Worm (Caenorhabditis elegans) whole organism, young adult: ENCODE measurements around the gene clc-23.

ENCODE experiments used
- B0035.1 ChIP-seq: sonication (generic microtip); optimal IDR thresholded peaks from 2 replicates; lab custom pipeline; 2016; ENCODE audit warnings: missing genetic modification characterization, mild to moderate bottlenecking, missing compliant biosample characterization, missing genotype, missing genetic modification reagents
- C17E4.6 ChIP-seq: fragments of 200-800 bp; sonication (Bioruptor generic); IDR thresholded peaks from 2 replicates; pipeline ENCODE4 v1.3.6; 2022; ENCODE audit warnings: missing genetic modification reagents, missing genetic modification characterization, missing compliant biosample characterization
- F22D6.2 ChIP-seq: sonication (generic microtip); optimal IDR thresholded peaks from 2 replicates; lab custom pipeline; 2016; ENCODE audit warnings: mild to moderate bottlenecking, missing genetic modification characterization, missing compliant biosample characterization
- F37B4.10 ChIP-seq: fragments of 200-800 bp; sonication (Bioruptor generic); IDR thresholded peaks from 2 replicates; pipeline ENCODE4 v1.3.6; 2022; ENCODE audit warnings: missing genetic modification characterization, missing compliant biosample characterization
- F52B5.7 ChIP-seq: sonication (generic microtip); optimal IDR thresholded peaks from 2 replicates; lab custom pipeline; 2016; ENCODE audit warnings: mild to moderate bottlenecking, missing genetic modification characterization, missing compliant biosample characterization
- T07F8.4 ChIP-seq: sonication (generic microtip); optimal IDR thresholded peaks from 2 replicates; lab custom pipeline; 2016; ENCODE audit warnings: mild to moderate bottlenecking, missing genetic modification characterization, moderate library complexity, missing compliant biosample characterization
- Y53G8AR.9 ChIP-seq: fragments of 200-800 bp; sonication (Bioruptor generic); conservative IDR thresholded peaks from 2 replicates; pipeline ENCODE4 v1.3.6; 2022; ENCODE audit warnings: missing genetic modification reagents, missing genetic modification characterization, missing compliant biosample characterization
- Y56A3A.18 ChIP-seq: fragments of 200-800 bp; sonication (Bioruptor generic); IDR thresholded peaks from 2 replicates; pipeline ENCODE4 v1.3.6; 2022; ENCODE audit warnings: missing genetic modification reagents, missing genetic modification characterization, missing compliant biosample characterization
- Y79H2A.3 ChIP-seq: fragments of 200-800 bp; sonication (Bioruptor generic); conservative IDR thresholded peaks from 2 replicates; pipeline ENCODE4 v1.3.6; 2022; ENCODE audit warnings: missing genetic modification reagents, missing genetic modification characterization, missing compliant biosample characterization
- ama-1 ChIP-seq, 3 experiments: fragments of 150-350 bp in 1 of 3; sonication (generic microtip) in 2 of 3; optimal IDR thresholded peaks; 2 replicates each; lab custom pipeline; 2014 to 2018; ENCODE audit warnings: missing biosample characterization in 2 of 3, missing genetic modification characterization in 2 of 3, missing genetic modification reagents in 2 of 3
- aptf-2 ChIP-seq: fragments of 200-800 bp; sonication (Bioruptor generic); conservative IDR thresholded peaks from 2 replicates; pipeline ENCODE4 v1.3.6; 2022; ENCODE audit warnings: missing genetic modification reagents, missing genetic modification characterization, missing compliant biosample characterization
- bed-2 ChIP-seq: fragments of 200-800 bp; sonication (Bioruptor generic); IDR thresholded peaks from 2 replicates; pipeline ENCODE4 v1.3.6; 2022; ENCODE audit warnings: missing genetic modification reagents, missing genetic modification characterization, missing compliant biosample characterization
- ceh-40 ChIP-seq: fragments of 200-800 bp; sonication (Bioruptor generic); IDR thresholded peaks from 2 replicates; pipeline ENCODE4 v1.3.6; 2022; ENCODE audit warnings: missing genetic modification characterization, missing compliant biosample characterization
- ceh-79 ChIP-seq: sonication (generic microtip); optimal IDR thresholded peaks from 2 replicates; lab custom pipeline; 2017; ENCODE audit warnings: mild to moderate bottlenecking, missing genetic modification characterization, missing compliant biosample characterization
- ceh-91 ChIP-seq: fragments of 200-800 bp; sonication (Bioruptor generic); IDR thresholded peaks from 2 replicates; pipeline ENCODE4 v1.3.6; 2022; ENCODE audit warnings: missing genetic modification reagents, missing genetic modification characterization, missing compliant biosample characterization
- dpff-1 ChIP-seq: sonication (generic microtip); optimal IDR thresholded peaks from 2 replicates; lab custom pipeline; 2017; ENCODE audit warnings: mild to moderate bottlenecking, missing genetic modification characterization, missing compliant biosample characterization
- egrh-3 ChIP-seq: fragments of 200-800 bp; sonication (Bioruptor generic); IDR thresholded peaks from 2 replicates; pipeline ENCODE4 v1.3.6; 2022; ENCODE audit warnings: missing genetic modification reagents, missing genetic modification characterization, missing compliant biosample characterization
- hmg-1.2 ChIP-seq: fragments of 200-800 bp; sonication (Bioruptor generic); IDR thresholded peaks from 2 replicates; pipeline ENCODE4 v1.3.6; 2022; ENCODE audit warnings: missing genetic modification reagents, missing genetic modification characterization, missing compliant biosample characterization
- hrde-1 ChIP-seq: sonication (generic microtip); optimal IDR thresholded peaks from 2 replicates; lab custom pipeline; 2016; ENCODE audit warnings: missing genetic modification characterization, mild to moderate bottlenecking, missing compliant biosample characterization, moderate library complexity, missing genotype, missing genetic modification reagents, borderline replicate concordance
- hsf-1 ChIP-seq: fragments of 200-800 bp; sonication (Bioruptor generic); IDR thresholded peaks from 2 replicates; pipeline ENCODE4 v1.3.6; 2022; ENCODE audit warnings: missing genetic modification reagents, missing genetic modification characterization, missing compliant biosample characterization
- lin-35 ChIP-seq, 3 experiments: fragments of 150-350 bp in 2 of 3; sonication (generic microtip) in 1 of 3; optimal IDR thresholded peaks; 2 replicates each; lab custom pipeline; 2014 to 2018; ENCODE audit warnings: missing biosample characterization in 3 of 3, missing genetic modification characterization in 3 of 3, missing genetic modification reagents in 3 of 3
- lsl-1 ChIP-seq: fragments of 200-800 bp; sonication (Bioruptor generic); optimal IDR thresholded peaks from 2 replicates; lab custom pipeline; 2018; ENCODE audit warnings: mild to moderate bottlenecking, missing genetic modification characterization, moderate library complexity, missing compliant biosample characterization
- madf-10 ChIP-seq: sonication (generic microtip); optimal IDR thresholded peaks from 2 replicates; lab custom pipeline; 2016; ENCODE audit warnings: mild to moderate bottlenecking, missing genetic modification characterization, missing compliant biosample characterization
- madf-3 ChIP-seq: fragments of 200-800 bp; sonication (Bioruptor generic); IDR thresholded peaks from 2 replicates; pipeline ENCODE4 v1.3.6; 2022; ENCODE audit warnings: missing genetic modification reagents, missing genetic modification characterization, missing compliant biosample characterization
- madf-8 ChIP-seq: fragments of 200-800 bp; sonication (Bioruptor generic); conservative IDR thresholded peaks from 2 replicates; pipeline ENCODE4 v1.3.6; 2022; ENCODE audit warnings: missing genetic modification reagents, missing genetic modification characterization, missing compliant biosample characterization
- mcd-1 ChIP-seq: fragments of 200-800 bp; sonication (Bioruptor generic); IDR thresholded peaks from 2 replicates; pipeline ENCODE4 v1.3.6; 2022; ENCODE audit warnings: missing genetic modification reagents, missing genetic modification characterization, missing compliant biosample characterization
- mel-28 ChIP-seq: sonication (generic microtip); optimal IDR thresholded peaks from 2 replicates; lab custom pipeline; 2016; ENCODE audit warnings: borderline replicate concordance, mild to moderate bottlenecking, missing genetic modification characterization, missing compliant biosample characterization
- nhr-179 ChIP-seq: sonication (generic microtip); optimal IDR thresholded peaks from 2 replicates; lab custom pipeline; 2016; ENCODE audit warnings: mild to moderate bottlenecking, missing genetic modification characterization, missing compliant biosample characterization
- sdz-38 ChIP-seq: sonication (generic microtip); optimal IDR thresholded peaks from 2 replicates; lab custom pipeline; 2016; ENCODE audit warnings: missing genotype, missing genetic modification characterization, missing compliant biosample characterization
- sea-2 ChIP-seq: fragments of 200-800 bp; sonication (Bioruptor generic); IDR thresholded peaks from 2 replicates; pipeline ENCODE4 v1.3.6; 2022; ENCODE audit warnings: missing genetic modification characterization, missing compliant biosample characterization
- snpc-4 ChIP-seq, 5 experiments: fragments of 150-350 bp in 1 of 5; sonication (generic microtip) in 4 of 5; optimal IDR thresholded peaks; 2 replicates each; lab custom pipeline; 2014 to 2018; ENCODE audit warnings: missing genetic modification characterization in 5 of 5, missing biosample characterization in 3 of 5, antibody characterized with exemption in 2 of 5, mild to moderate bottlenecking in 2 of 5, missing compliant biosample characterization in 2 of 5, missing genotype in 2 of 5, moderate library complexity in 2 of 5, missing genetic modification reagents in 1 of 5
- somi-1 ChIP-seq: fragments of 200-800 bp; sonication (Bioruptor generic); optimal IDR thresholded peaks from 2 replicates; lab custom pipeline; 2018; ENCODE audit warnings: mild to moderate bottlenecking, missing genetic modification characterization, missing compliant biosample characterization
- tbx-9 ChIP-seq: sonication (generic microtip); optimal IDR thresholded peaks from 2 replicates; lab custom pipeline; 2016; ENCODE audit warnings: borderline replicate concordance, missing genetic modification characterization, inconsistent platforms, missing compliant biosample characterization
- tlf-1 ChIP-seq: fragments of 200-800 bp; sonication (Bioruptor generic); optimal IDR thresholded peaks from 2 replicates; lab custom pipeline; 2018; ENCODE audit warnings: mild to moderate bottlenecking, missing genetic modification characterization, missing compliant biosample characterization
- xnd-1 ChIP-seq: sonication (generic microtip); optimal IDR thresholded peaks from 2 replicates; lab custom pipeline; 2016; ENCODE audit warnings: missing genotype, missing genetic modification reagents, missing genetic modification characterization, missing compliant biosample characterization
- zfh-2 ChIP-seq: fragments of 200-800 bp; sonication (Bioruptor generic); conservative IDR thresholded peaks from 2 replicates; pipeline ENCODE4 v1.3.6; 2022; ENCODE audit warnings: missing genetic modification reagents, missing genetic modification characterization, missing compliant biosample characterization
- ztf-3 ChIP-seq: fragments of 200-800 bp; sonication (Bioruptor generic); optimal IDR thresholded peaks from 2 replicates; lab custom pipeline; 2018; ENCODE audit warnings: mild to moderate bottlenecking, missing genetic modification characterization, missing compliant biosample characterization

Gene clc-23

DNA sequence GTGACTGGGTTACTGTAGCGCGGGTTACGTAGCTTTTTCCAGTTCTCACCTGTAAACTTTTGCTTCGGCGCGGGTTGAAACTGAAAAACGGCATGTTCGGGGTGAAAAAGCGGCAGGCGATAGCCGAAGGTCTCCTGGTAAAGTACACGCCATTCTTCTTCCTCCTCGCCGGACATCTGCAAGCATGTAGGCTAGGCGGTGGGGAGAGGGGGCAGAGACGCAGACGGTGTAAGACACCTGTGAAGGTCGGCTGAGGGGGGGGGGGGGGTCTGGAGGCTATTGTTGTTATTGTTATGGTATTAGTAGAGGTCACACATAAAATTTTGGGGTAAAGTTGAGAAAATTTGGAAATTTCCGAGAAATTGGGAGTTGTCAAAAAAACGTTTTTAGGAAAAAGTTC is 32.3 kb downstream of the clc-23 start, which contains the start of gene fbxo-11.2 (continued):
- no peak for TF ChIP-seq xnd-1 (tag; lab: Kevin White, UChicago)
- TF ChIP-seq somi-1 (GFP tag; lab: Kevin White, UChicago): no peak
- TF ChIP-seq ceh-40 (GFP tag; lab: Robert Waterston, UW): no peak
- no peak for TF ChIP-seq dpff-1
- no peak for TF ChIP-seq Y53G8AR.9 (GFP tag; lab: Robert Waterston, UW)
- TF ChIP-seq ztf-3 (GFP tag; lab: Kevin White, UChicago): no peak
- TF ChIP-seq mcd-1 (GFP tag; lab: Robert Waterston, UW): 0 out of 2 replicates have a peak, but pooled peaks have one; percentile 21
- no peak for TF ChIP-seq F22D6.2 (tag; lab: Kevin White, UChicago)
- no peak for TF ChIP-seq Y56A3A.18 (GFP tag; lab: Robert Waterston, UW)
- TF ChIP-seq, all 124 proteins: peak for 5

DNA sequence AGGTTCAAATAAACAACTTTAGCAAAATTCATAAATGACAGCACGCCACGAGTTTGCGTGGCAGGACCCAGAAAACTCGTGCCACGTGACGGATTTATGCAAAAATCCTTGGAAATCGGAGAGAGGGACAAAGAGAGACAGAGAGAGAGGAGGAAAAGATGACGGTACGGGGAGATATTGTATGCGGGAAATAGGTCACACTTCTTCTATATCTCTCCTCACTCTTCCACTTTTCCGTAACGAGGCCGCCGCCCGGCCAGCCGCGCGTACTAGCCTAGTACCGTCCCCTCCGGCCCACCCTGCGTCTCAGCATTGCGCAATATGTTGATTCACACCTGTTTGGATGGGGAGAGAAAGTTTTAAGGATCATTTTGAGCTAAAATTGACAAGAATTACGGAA is 33.3 kb downstream of the clc-23 start:
- TF ChIP-seq madf-10 (tag; lab: Kevin White, UChicago) (no peak), mel-28 (tag; lab: Kevin White, UChicago) (no peak), tlf-1 (GFP tag; lab: Kevin White, UChicago) (no peak), lsl-1 (GFP tag; lab: Kevin White, UChicago) (no peak), sea-2 (GFP tag; lab: Robert Waterston, UW) (no peak), madf-3 (GFP tag; lab: Robert Waterston, UW) (no peak), zfh-2 (GFP tag; lab: Robert Waterston, UW) (peak; percentile 55)

- TF ChIP-seq hsf-1 (GFP tag; lab: Robert Waterston, UW) (no peak), hmg-1.2 (GFP tag; lab: Robert Waterston, UW) (no peak), bed-2 (GFP tag; lab: Robert Waterston, UW) (no peak), ama-1 (optimal IDR thresholded peaks at IDR 0.05; lab: Kevin White, UChicago) (no peak), ama-1 (GFP tag; optimal IDR thresholded peaks at IDR 0.05; lab: Kevin White, UChicago) (no peak), tbx-9 (tag; lab: Kevin White, UChicago) (no peak), B0035.1 (tag; lab: Kevin White, UChicago) (no peak), egrh-3 (GFP tag; lab: Robert Waterston, UW) (no peak)
These were observed 37.3 kb downstream of the clc-23 start for ce11 chrIII:1058074-1058473.

DNA sequence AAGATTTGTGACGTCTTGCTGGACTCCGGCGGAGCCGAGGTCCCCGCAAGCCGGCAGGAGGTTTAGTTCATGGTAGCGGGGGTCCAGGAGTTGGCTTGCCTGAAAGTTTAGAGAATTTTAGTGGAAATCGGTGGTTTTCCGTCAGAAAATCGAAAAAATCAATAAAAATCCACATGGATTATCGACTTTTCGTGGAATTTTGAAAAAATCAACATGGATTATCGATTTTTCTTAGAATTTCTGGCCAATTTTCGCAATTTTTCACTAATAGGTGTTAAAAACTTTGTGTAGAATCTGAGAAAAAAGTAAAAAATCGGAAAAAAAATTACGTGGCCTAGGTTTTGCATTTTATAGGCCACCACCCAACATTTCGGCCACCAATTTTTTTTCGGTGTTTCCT is 38.1 kb downstream of the clc-23 start:
- no peak for TF ChIP-seq bed-2 (GFP tag; lab: Robert Waterston, UW)
- TF ChIP-seq Y56A3A.18 (GFP tag; lab: Robert Waterston, UW): no peak
- TF ChIP-seq ceh-79: no peak
- no peak for TF ChIP-seq snpc-4 (GFP tag; optimal IDR thresholded peaks at IDR 0.05; lab: Kevin White, UChicago)
- TF ChIP-seq snpc-4 (tag; optimal IDR thresholded peaks at IDR 0.05; lab: Kevin White, UChicago): no peak
- TF ChIP-seq hrde-1: no peak
- TF ChIP-seq xnd-1 (tag; lab: Kevin White, UChicago): no peak
- TF ChIP-seq sdz-38 (tag; lab: Kevin White, UChicago): no peak
- TF ChIP-seq C17E4.6 (GFP tag; lab: Robert Waterston, UW): no peak
- no peak for TF ChIP-seq nhr-179 (tag; lab: Kevin White, UChicago)
- no peak for TF ChIP-seq F52B5.7 (tag; lab: Kevin White, UChicago)
- no peak for TF ChIP-seq aptf-2
- no peak for TF ChIP-seq ceh-91 (GFP tag; lab: Robert Waterston, UW)
- no peak for TF ChIP-seq Y79H2A.3 (GFP tag; lab: Robert Waterston, UW)
- TF ChIP-seq F37B4.10 (GFP tag; lab: Robert Waterston, UW): no peak
- no peak for TF ChIP-seq T07F8.4 (tag; lab: Kevin White, UChicago)
- TF ChIP-seq madf-8 (GFP tag; lab: Robert Waterston, UW): no peak
- no peak for TF ChIP-seq lin-35 (GFP tag; optimal IDR thresholded peaks at IDR 0.05; lab: Kevin White, UChicago)
- no peak for TF ChIP-seq lsl-1 (GFP tag; lab: Kevin White, UChicago)
